Fruit fly (Drosophila melanogaster) whole organism, embryonic: ENCODE measurements around the gene CG7766.
A peak's percentile ranks its signal among the peaks of the same experiment; 100 is the strongest.

Experiments used
- Aef1 ChIP-seq: fragments of 200-800 bp; sonication (Bioruptor generic); IDR thresholded peaks from 3 replicates; pipeline ENCODE4 v1.3.6; 2022; ENCODE audit warnings: missing biosample characterization, missing genetic modification characterization
- Asciz ChIP-seq: fragments of 200-800 bp; sonication (Bioruptor generic); optimal IDR thresholded peaks from 2 replicates; lab custom pipeline; 2017; ENCODE audit warnings: missing biosample characterization, mild to moderate bottlenecking, missing genetic modification characterization, missing genetic modification reagents
- Awh ChIP-seq: fragments of 200-800 bp; sonication (Bioruptor generic); IDR thresholded peaks from 2 replicates; pipeline ENCODE4, ENCODE4 v1.3.6; 2022; ENCODE audit warnings: missing biosample characterization, missing genetic modification characterization
- C15 ChIP-seq: fragments of 200-800 bp; sonication (Bioruptor generic); IDR thresholded peaks from 3 replicates; pipeline ENCODE4 v1.3.6; 2022; ENCODE audit warnings: missing biosample characterization, missing genetic modification characterization
- CG11560 ChIP-seq: fragments of 200-800 bp; sonication (Bioruptor generic); IDR thresholded peaks from 3 replicates; pipeline ENCODE4 v1.3.6; 2022; ENCODE audit warnings: missing biosample characterization, missing genetic modification characterization
- CG11695 ChIP-seq: fragments of 200-800 bp; sonication (Bioruptor generic); IDR thresholded peaks from 3 replicates; pipeline ENCODE4 v1.3.6; 2022; ENCODE audit warnings: missing biosample characterization, missing genetic modification characterization
- CG14050 ChIP-seq: fragments of 200-800 bp; sonication (Bioruptor generic); IDR thresholded peaks from 3 replicates; pipeline ENCODE4 v1.3.6; 2022; ENCODE audit warnings: missing biosample characterization, missing genetic modification characterization
- CG14860 ChIP-seq: fragments of 200-800 bp; sonication (Bioruptor generic); IDR thresholded peaks from 3 replicates; pipeline ENCODE4 v1.3.6; 2022; ENCODE audit warnings: missing biosample characterization, missing genetic modification characterization; ENCODE audit not compliant: partially characterized antibody
- CG18619 ChIP-seq: fragments of 200-800 bp; sonication (Bioruptor generic); optimal IDR thresholded peaks from 3 replicates; lab custom pipeline; 2017; ENCODE audit warnings: missing biosample characterization, mild to moderate bottlenecking, missing genetic modification characterization
- CG2116 ChIP-seq: fragments of 200-800 bp; sonication (Bioruptor generic); optimal IDR thresholded peaks from 3 replicates; lab custom pipeline; 2018; ENCODE audit warnings: missing biosample characterization, mild to moderate bottlenecking, missing genetic modification characterization
- CG34422 ChIP-seq: fragments of 200-800 bp; sonication (Bioruptor generic); IDR thresholded peaks from 3 replicates; pipeline ENCODE4 v1.3.6; 2022; ENCODE audit warnings: missing biosample characterization, missing genetic modification characterization
- CG7786 ChIP-seq: fragments of 200-800 bp; sonication (Bioruptor generic); optimal IDR thresholded peaks from 2 replicates; lab custom pipeline; 2016; ENCODE audit warnings: missing biosample characterization, missing genetic modification characterization
- CG9817 ChIP-seq: fragments of 200-800 bp; sonication (Bioruptor generic); optimal IDR thresholded peaks from 2 replicates; lab custom pipeline; 2018; ENCODE audit warnings: missing biosample characterization, mild to moderate bottlenecking, missing genetic modification characterization, moderate library complexity
- CG9932 ChIP-seq: fragments of 200-800 bp; sonication (Bioruptor generic); IDR thresholded peaks from 2 replicates; pipeline ENCODE4 v1.3.6; 2022; ENCODE audit warnings: missing biosample characterization, missing genetic modification characterization
- D19B ChIP-seq: fragments of 200-800 bp; sonication (Bioruptor generic); optimal IDR thresholded peaks from 2 replicates; lab custom pipeline; 2017; ENCODE audit warnings: missing biosample characterization, mild to moderate bottlenecking, missing genetic modification characterization
- Dek ChIP-seq: fragments of 200-800 bp; sonication (Bioruptor generic); optimal IDR thresholded peaks from 3 replicates; lab custom pipeline; 2019; ENCODE audit warnings: missing biosample characterization, mild to moderate bottlenecking, missing genetic modification characterization, moderate library complexity
- Dref ChIP-seq: fragments of 200-800 bp; sonication (Bioruptor generic); IDR thresholded peaks from 2 replicates; pipeline ENCODE4 v1.3.6; 2022; ENCODE audit warnings: missing biosample characterization, missing genetic modification characterization
- Drgx ChIP-seq: fragments of 200-800 bp; sonication (Bioruptor generic); IDR thresholded peaks from 2 replicates; pipeline ENCODE4 v1.3.6; 2022; ENCODE audit warnings: missing biosample characterization, missing genetic modification characterization
- Eip74EF ChIP-seq, 2 experiments: fragments of 200-800 bp in 1 of 2; fragments of >200 bp in 1 of 2; sonication (Bioruptor generic) in 1 of 2; optimal IDR thresholded peaks; 2 replicates each; lab custom pipeline; 2017 to 2019; ENCODE audit warnings: missing biosample characterization in 2 of 2, missing genetic modification characterization in 2 of 2, mild to moderate bottlenecking in 1 of 2, moderate library complexity in 1 of 2
- HHEX ChIP-seq: fragments of 200-800 bp; sonication (Bioruptor generic); optimal IDR thresholded peaks from 3 replicates; lab custom pipeline; 2017; ENCODE audit warnings: missing biosample characterization, mild to moderate bottlenecking, missing genetic modification characterization, missing genetic modification reagents
- Hr51 ChIP-seq, 2 experiments: fragments of 200-800 bp; sonication (Bioruptor generic); optimal IDR thresholded peaks; 2 replicates in 1 of 2; 3 replicates in 1 of 2; lab custom pipeline; 2016 to 2018; ENCODE audit warnings: missing biosample characterization in 2 of 2, missing genetic modification characterization in 2 of 2, mild to moderate bottlenecking in 1 of 2, moderate library complexity in 1 of 2
- MTF-1 ChIP-seq: fragments of 200-800 bp; sonication (Bioruptor generic); optimal IDR thresholded peaks from 2 replicates; lab custom pipeline; 2018; ENCODE audit warnings: missing biosample characterization, mild to moderate bottlenecking, missing genetic modification characterization, borderline replicate concordance
- Mes4 ChIP-seq: fragments of 200-800 bp; sonication (Bioruptor generic); optimal IDR thresholded peaks from 2 replicates; lab custom pipeline; 2016; ENCODE audit warnings: missing biosample characterization, missing genetic modification characterization
- NK7.1 ChIP-seq: fragments of 200-800 bp; sonication (Bioruptor generic); optimal IDR thresholded peaks from 3 replicates; lab custom pipeline; 2016; ENCODE audit warnings: missing biosample characterization, missing genetic modification characterization
- Nf-YC ChIP-seq: fragments of 200-800 bp; optimal IDR thresholded peaks from 3 replicates; lab custom pipeline; 2019; ENCODE audit warnings: missing biosample characterization, mild to moderate bottlenecking, missing genetic modification characterization, moderate library complexity
- Oli ChIP-seq: fragments of 200-800 bp; sonication (Bioruptor generic); optimal IDR thresholded peaks from 2 replicates; lab custom pipeline; 2018; ENCODE audit warnings: missing biosample characterization, mild to moderate bottlenecking, missing genetic modification characterization, moderate library complexity
- Poxn ChIP-seq: fragments of 200-800 bp; sonication (Bioruptor generic); IDR thresholded peaks from 2 replicates; pipeline ENCODE4 v1.3.6; 2022; ENCODE audit warnings: missing biosample characterization, missing genetic modification characterization
- YL-1 ChIP-seq: fragments of 200-800 bp; sonication (Bioruptor generic); optimal IDR thresholded peaks from 3 replicates; lab custom pipeline; 2017; ENCODE audit warnings: missing biosample characterization, mild to moderate bottlenecking, missing genetic modification characterization
- ab ChIP-seq: fragments of 200-800 bp; sonication (Bioruptor generic); optimal IDR thresholded peaks from 2 replicates; lab custom pipeline; 2016; ENCODE audit warnings: missing biosample characterization, missing genetic modification characterization
- az2 ChIP-seq: fragments of 200-800 bp; sonication (Bioruptor generic); optimal IDR thresholded peaks from 3 replicates; lab custom pipeline; 2016; ENCODE audit warnings: missing biosample characterization, missing genetic modification characterization
- bbx ChIP-seq: fragments of 200-800 bp; sonication (Bioruptor generic); IDR thresholded peaks from 2 replicates; pipeline ENCODE4 v1.3.6; 2022; ENCODE audit warnings: missing biosample characterization, missing genetic modification characterization; ENCODE audit not compliant: partially characterized antibody
- cwo ChIP-seq: fragments of 200-800 bp; sonication (Bioruptor generic); optimal IDR thresholded peaks from 3 replicates; lab custom pipeline; 2017; ENCODE audit warnings: missing biosample characterization, missing genetic modification characterization, mild to moderate bottlenecking, moderate library complexity, missing genetic modification reagents
- dimm ChIP-seq: fragments of 200-800 bp; sonication (Bioruptor generic); IDR thresholded peaks from 2 replicates; pipeline ENCODE4 v1.3.6; 2022; ENCODE audit warnings: missing biosample characterization, missing genetic modification characterization
- en ChIP-seq: fragments of 200-800 bp; sonication (Bioruptor generic); optimal IDR thresholded peaks from 2 replicates; lab custom pipeline; 2016; ENCODE audit warnings: missing biosample characterization, missing genetic modification characterization
- gfzf ChIP-seq: fragments of 200-800 bp; sonication (Bioruptor generic); optimal IDR thresholded peaks from 2 replicates; lab custom pipeline; 2016; ENCODE audit warnings: missing biosample characterization, mild to moderate bottlenecking, missing genetic modification characterization, moderate library complexity
- pan ChIP-seq, 4 experiments: fragments of >200 bp in 3 of 4; fragments of 200-800 bp in 1 of 4; sonication (Bioruptor generic) in 1 of 4; optimal IDR thresholded peaks in 3 of 4; IDR thresholded peaks in 1 of 4; 2 replicates each; pipeline versions ENCODE4 v1.3.6 to Lab custom; 2017 to 2022; ENCODE audit warnings: missing biosample characterization in 2 of 4, missing genetic modification characterization in 2 of 4, mixed read lengths in 1 of 4
- phol ChIP-seq: fragments of 200-800 bp; sonication (Bioruptor generic); optimal IDR thresholded peaks from 3 replicates; lab custom pipeline; 2018; ENCODE audit warnings: missing biosample characterization, mild to moderate bottlenecking, missing genetic modification characterization, moderate library complexity
- pita ChIP-seq: fragments of 200-800 bp; sonication (Bioruptor generic); optimal IDR thresholded peaks from 2 replicates; lab custom pipeline; 2017; ENCODE audit warnings: missing biosample characterization, mild to moderate bottlenecking, missing genetic modification characterization
- pum ChIP-seq: fragments of 200-800 bp; sonication (Bioruptor generic); optimal IDR thresholded peaks from 2 replicates; lab custom pipeline; 2016; ENCODE audit warnings: missing biosample characterization, missing genetic modification characterization
- ranshi ChIP-seq: fragments of 200-800 bp; sonication (Bioruptor generic); IDR thresholded peaks from 2 replicates; pipeline ENCODE4 v1.3.6; 2022; ENCODE audit warnings: missing biosample characterization, missing genetic modification characterization
- rib ChIP-seq: fragments of 200-800 bp; sonication (Bioruptor generic); IDR thresholded peaks from 2 replicates; pipeline ENCODE4 v1.3.6; 2022; ENCODE audit warnings: missing biosample characterization, missing genetic modification characterization
- seq ChIP-seq: fragments of 200-800 bp; sonication (Bioruptor generic); IDR thresholded peaks from 2 replicates; pipeline ENCODE4 v1.3.6; 2022; ENCODE audit warnings: missing biosample characterization, missing genetic modification characterization
- sim ChIP-seq: fragments of 200-800 bp; sonication (Bioruptor generic); IDR thresholded peaks from 2 replicates; pipeline ENCODE4 v1.3.6; 2022; ENCODE audit warnings: missing biosample characterization, missing genetic modification characterization
- slp2 ChIP-seq: fragments of 200-800 bp; sonication (Bioruptor generic); optimal IDR thresholded peaks from 2 replicates; lab custom pipeline; 2016; ENCODE audit warnings: missing biosample characterization, missing genetic modification characterization
- stc ChIP-seq: fragments of 200-800 bp; sonication (Bioruptor generic); IDR thresholded peaks from 2 replicates; pipeline ENCODE4 v1.3.6; 2022; ENCODE audit warnings: missing biosample characterization, missing genetic modification characterization
- stwl ChIP-seq: fragments of 200-800 bp; sonication (Bioruptor generic); optimal IDR thresholded peaks from 3 replicates; lab custom pipeline; 2018; ENCODE audit warnings: missing biosample characterization, mild to moderate bottlenecking, missing genetic modification characterization, moderate library complexity
- tgo ChIP-seq: fragments of 200-800 bp; sonication (Bioruptor generic); IDR thresholded peaks from 3 replicates; pipeline ENCODE4 v1.3.6; 2022; ENCODE audit warnings: missing biosample characterization, missing genetic modification characterization
- ttk ChIP-seq: fragments of 200-800 bp; sonication (Bioruptor generic); IDR thresholded peaks from 2 replicates; pipeline ENCODE4 v2.1.2; 2022; ENCODE audit warnings: missing biosample characterization, missing genetic modification characterization
- usp ChIP-seq: fragments of >200 bp; optimal IDR thresholded peaks from 2 replicates; lab custom pipeline; 2017; ENCODE audit warnings: missing biosample characterization, missing genetic modification characterization
- wdn ChIP-seq: fragments of 200-800 bp; sonication (Bioruptor generic); IDR thresholded peaks from 2 replicates; pipeline ENCODE4 v1.3.6; 2022; ENCODE audit warnings: missing biosample characterization, missing genetic modification characterization
- zen2 ChIP-seq: fragments of 200-800 bp; sonication (Bioruptor generic); IDR thresholded peaks from 3 replicates; pipeline ENCODE4 v1.3.6; 2022; ENCODE audit warnings: missing biosample characterization, missing genetic modification characterization; ENCODE audit not compliant: partially characterized antibody

The CG7766 gene

DNA sequence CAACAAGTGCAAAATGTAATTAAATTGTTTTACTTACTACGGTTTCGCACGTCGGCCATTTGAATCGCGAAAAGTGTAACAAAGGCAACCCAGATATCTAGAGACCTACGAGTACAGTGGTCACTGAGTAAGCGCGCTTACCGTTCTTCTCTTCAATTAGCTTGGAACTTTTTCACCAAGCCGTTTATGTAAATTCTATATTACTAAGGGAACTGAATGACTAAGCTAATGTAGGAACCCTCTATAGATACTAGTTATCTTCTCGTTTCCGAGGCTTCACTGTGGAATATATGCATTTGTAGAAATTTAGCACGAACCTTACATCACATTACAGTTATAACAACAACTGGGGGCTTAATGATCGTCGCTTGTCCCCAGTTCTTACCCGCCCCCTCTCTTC lies 56.6 kb downstream of the CG7766 start (continued):
- TF ChIP-seq NK7.1 (no peak), sim (GFP tag; lab: Robert Waterston, UW) (no peak), dimm (no peak), Dek (tag; lab: Kevin White, UChicago) (no peak), tgo (GFP tag; lab: Robert Waterston, UW) (peak; percentile 42; the same call in 2 of the 3 replicates), D19B (GFP tag; lab: Kevin White, UChicago) (no peak), HHEX (GFP tag; lab: Kevin White, UChicago) (peak; percentile 26), Oli (tag; lab: Kevin White, UChicago) (peak; percentile 41), Dref (GFP tag; lab: Robert Waterston, UW) (no peak), wdn (GFP tag; lab: Robert Waterston, UW) (peak; percentile 26; the same call in 1 of the 2 replicates), CG2116 (no peak), gfzf (GFP tag; lab: Kevin White, UChicago) (no peak), CG14050 (no peak), en (GFP tag; lab: Kevin White, UChicago) (no peak), stc (GFP tag; lab: Robert Waterston, UW) (peak; percentile 21; the same call in 1 of the 2 replicates), usp (no peak), Eip74EF (GFP tag; optimal IDR thresholded peaks at IDR 0.05; lab: Kevin White, UChicago) (no peak), CG18619 (GFP tag; lab: Kevin White, UChicago) (no peak), bbx (GFP tag; lab: Robert Waterston, UW) (no peak), CG34422 (GFP tag; lab: Robert Waterston, UW) (0 out of 3 replicates have a peak, but pooled peaks have one; percentile 26), phol (tag; lab: Kevin White, UChicago) (peak; percentile 28), CG7786 (GFP tag; lab: Kevin White, UChicago) (no peak), pita (GFP tag; lab: Kevin White, UChicago) (no peak), Poxn (GFP tag; lab: Robert Waterston, UW) (no peak), CG9932 (GFP tag; lab: Robert Waterston, UW) (no peak), CG11560 (tag; lab: Robert Waterston, UW) (no peak), ranshi (GFP tag; lab: Robert Waterston, UW) (peak; percentile 31; the same call in 1 of the 2 replicates), CG11695 (GFP tag; lab: Robert Waterston, UW) (no peak), Hr51 (GFP tag; optimal IDR thresholded peaks at IDR 0.05; lab: Kevin White, UChicago) (peak in 1 of 2 experiments; percentile 33), Aef1 (GFP tag; lab: Robert Waterston, UW) (peak; percentile 21; the same call in 1 of the 3 replicates), rib (no peak), Drgx (GFP tag; lab: Robert Waterston, UW) (peak; percentile 84), cwo (no peak), CG14860 (GFP tag; lab: Robert Waterston, UW) (no peak), CG9817 (tag; lab: Kevin White, UChicago) (peak; percentile 19), MTF-1 (GFP tag; lab: Kevin White, UChicago) (no peak), Mes4 (GFP tag; lab: Kevin White, UChicago) (no peak), Asciz (GFP tag; lab: Kevin White, UChicago) (no peak), az2 (GFP tag; lab: Kevin White, UChicago) (peak; percentile 32), ttk (GFP tag; lab: Robert Waterston, UW) (peak; percentile 35), Nf-YC (tag; lab: Kevin White, UChicago) (no peak), Awh (GFP tag; lab: Robert Waterston, UW) (no peak), seq (no peak), stwl (tag; lab: Kevin White, UChicago) (no peak), slp2 (GFP tag; lab: Kevin White, UChicago) (no peak), pan (optimal IDR thresholded peaks at IDR 0.05; lab: Kevin White, UChicago) (no peak), pan (GFP tag; optimal IDR thresholded peaks at IDR 0.05 in 1 of 2, IDR thresholded peaks at IDR 0.05 in 1 of 2) (peak in 1 of 2 experiments; percentile 46), ab (no peak), zen2 (no peak), YL-1 (GFP tag; lab: Kevin White, UChicago) (no peak), pum (GFP tag; lab: Kevin White, UChicago) (no peak), C15 (no peak)
